Fruit fly (Drosophila melanogaster): Measurements from ENCODE around the gene CG33116.

DNA sequence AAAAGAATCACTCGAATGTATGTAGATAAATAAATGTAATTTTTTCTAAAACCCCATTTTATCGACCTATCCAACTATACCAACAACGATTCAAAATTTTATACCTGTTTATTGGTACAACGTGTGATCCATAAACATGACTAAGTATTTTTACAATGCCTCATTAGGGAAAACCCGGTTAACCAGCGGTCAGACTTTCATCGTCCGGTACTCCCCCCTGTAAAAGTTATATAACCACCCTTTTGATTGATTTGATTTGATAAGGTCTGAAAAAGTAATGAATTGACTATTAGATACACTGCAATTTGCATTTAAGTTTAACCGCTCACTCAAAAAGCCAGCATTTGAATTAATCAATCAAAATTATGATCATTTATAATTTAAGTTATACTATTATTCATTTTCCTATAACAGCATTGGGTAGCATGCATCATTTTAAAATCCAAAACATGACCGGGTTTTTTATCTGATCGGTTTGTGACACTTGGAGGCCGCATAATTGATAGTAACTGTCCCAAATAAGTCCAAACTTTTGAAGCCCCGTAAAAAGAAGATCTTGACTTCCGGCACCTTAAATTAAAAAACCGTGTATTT lies 34.1 kb downstream of the CG33116 start:
- TF ChIP-seq CG4318 (GFP tag; optimal IDR thresholded peaks at IDR 0.05): no peak
- TF ChIP-seq Hr38 (GFP tag; optimal IDR thresholded peaks at IDR 0.05): no peak
- no peak for TF ChIP-seq Gug (GFP tag; IDR thresholded peaks at IDR 0.05)
- TF ChIP-seq CG8119 (GFP tag; IDR thresholded peaks at IDR 0.05): no peak
- TF ChIP-seq esn (GFP tag; optimal IDR thresholded peaks at IDR 0.05): no peak
- TF ChIP-seq fd59A (GFP tag; optimal IDR thresholded peaks at IDR 0.05): no peak
- no peak for TF ChIP-seq Hr4 (GFP tag; optimal IDR thresholded peaks at IDR 0.05)
- no peak for TF ChIP-seq Sox15 (GFP tag; optimal IDR thresholded peaks at IDR 0.05)
- TF ChIP-seq CG9139 (GFP tag; optimal IDR thresholded peaks at IDR 0.05): no peak
